Fruit fly (Drosophila melanogaster): ENCODE results near the gene Df31.
A peak's percentile ranks its signal among the peaks of the same experiment; 100 is the strongest.

Df31 gene

dm6 chr2L:21618738-21619431 lies 10.8 kb downstream of the Df31 start:
- TF ChIP-seq sage (GFP tag; optimal IDR thresholded peaks at IDR 0.05) (no peak), foxo (GFP tag; optimal IDR thresholded peaks at IDR 0.05) (no peak), psq (GFP tag; optimal IDR thresholded peaks at IDR 0.05) (no peak), h (GFP tag; optimal IDR thresholded peaks at IDR 0.05) (no peak), Dfd (GFP tag; optimal IDR thresholded peaks at IDR 0.05) (peak; percentile 59), GATAd (GFP tag; optimal IDR thresholded peaks at IDR 0.05) (no peak)

- no peak for TF ChIP-seq HLH106 (tag; optimal IDR thresholded peaks at IDR 0.05)
- no peak for TF ChIP-seq fru (GFP tag; optimal IDR thresholded peaks at IDR 0.05)
- no peak for TF ChIP-seq Hr83 (GFP tag; optimal IDR thresholded peaks at IDR 0.05; ENCODE audit: poor library complexity, severe bottlenecking)
- TF ChIP-seq dsf (GFP tag; optimal IDR thresholded peaks at IDR 0.05; ENCODE audit: borderline replicate concordance): no peak
- no peak for TF ChIP-seq sv (GFP tag; optimal IDR thresholded peaks at IDR 0.05)
- TF ChIP-seq h (GFP tag; optimal IDR thresholded peaks at IDR 0.05): no peak
- no peak for TF ChIP-seq Dfd (GFP tag; optimal IDR thresholded peaks at IDR 0.05)
- no peak for TF ChIP-seq Jra (GFP tag; optimal IDR thresholded peaks at IDR 0.05)
- TF ChIP-seq Dif (GFP tag; optimal IDR thresholded peaks at IDR 0.05; ENCODE audit: partially characterized antibody): no peak
- no peak for TF ChIP-seq Abd-B (GFP tag; optimal IDR thresholded peaks at IDR 0.05)
- TF ChIP-seq sage (GFP tag; optimal IDR thresholded peaks at IDR 0.05): no peak
- no peak for TF ChIP-seq tai (GFP tag; optimal IDR thresholded peaks at IDR 0.05)
These were observed 11.8 kb downstream of the Df31 start for dm6 chr2L:21617949-21618348.

- TF ChIP-seq Myc (optimal IDR thresholded peaks at IDR 0.05): no peak
- TF ChIP-seq Rel (GFP tag; optimal IDR thresholded peaks at IDR 0.05): no peak
- TF ChIP-seq Rel (tag; optimal IDR thresholded peaks at IDR 0.05): no peak
- no peak for TF ChIP-seq CG32264 (GFP tag; optimal IDR thresholded peaks at IDR 0.05)
- no peak for TF ChIP-seq dl (GFP tag; optimal IDR thresholded peaks at IDR 0.05; ENCODE audit: insufficient read depth in 1 of 2, partially characterized antibody in 2 of 2)
These were observed 40.4 kb downstream of the Df31 start, which contains the start of gene nompB for dm6 chr2L:21589323-21589722. TSS of gene nompB (minus strand) at chr2L:21589423.

Measured in whole organism, wandering third instar larva.